Worm (Caenorhabditis elegans) whole organism, dauer: ENCODE results near the gene srsx-9.

Experiments used
- unc-62 ChIP-seq: sonication (generic microtip); optimal IDR thresholded peaks from 2 replicates; lab custom pipeline; 2017; ENCODE audit warnings: missing biosample characterization, missing genetic modification reagents, missing genetic modification characterization

The srsx-9 gene

ce11 chrV:4969503-4969902 is 3.3 kb downstream of the srsx-9 start:
- no peak for TF ChIP-seq unc-62 (GFP tag; lab: Kevin White, UChicago)

ce11 chrV:4968775-4969174 is 4.1 kb downstream of the srsx-9 start:
- no peak for TF ChIP-seq unc-62 (GFP tag; lab: Kevin White, UChicago)

ce11 chrV:4967238-4967637 is 5.6 kb downstream of the srsx-9 start:
- no peak for TF ChIP-seq unc-62 (GFP tag; lab: Kevin White, UChicago)

- no peak for TF ChIP-seq unc-62 (GFP tag; lab: Kevin White, UChicago)
Observed at ce11 chrV:4965790-4966189, 7.1 kb downstream of the srsx-9 start.

- TF ChIP-seq unc-62 (GFP tag; lab: Kevin White, UChicago) = no peak
Observed at ce11 chrV:4964671-4965420, 8.0 kb downstream of the srsx-9 start.

- TF ChIP-seq unc-62 (GFP tag; lab: Kevin White, UChicago) = no peak
Observed at ce11 chrV:4964020-4964635, 8.7 kb downstream of the srsx-9 start.

- no peak for TF ChIP-seq unc-62 (GFP tag; lab: Kevin White, UChicago)
Observed at ce11 chrV:4963606-4964005, 9.2 kb downstream of the srsx-9 start.

ce11 chrV:4962968-4963367 is 9.9 kb downstream of the srsx-9 start, which contains the start of gene tam-1:
Gene tam-1, minus strand, starts transcription at chrV:4963102.
- TF ChIP-seq unc-62 (GFP tag; lab: Kevin White, UChicago) = no peak

- TF ChIP-seq unc-62 (GFP tag; lab: Kevin White, UChicago) = no peak
Observed at ce11 chrV:4960686-4961085, 12.2 kb downstream of the srsx-9 start.

ce11 chrV:4957619-4958018 is 15.2 kb downstream of the srsx-9 start:
- TF ChIP-seq unc-62 (GFP tag; lab: Kevin White, UChicago) = no peak

- TF ChIP-seq unc-62 (GFP tag; lab: Kevin White, UChicago) = no peak
Observed at ce11 chrV:4956529-4956928, 16.3 kb downstream of the srsx-9 start, which contains the start of gene str-208. Gene str-208, plus strand, starts transcription at chrV:4956829.

- TF ChIP-seq unc-62 (GFP tag; lab: Kevin White, UChicago) = no peak
Observed at ce11 chrV:4951434-4951833, 21.4 kb downstream of the srsx-9 start, which contains the start of gene str-207. Gene str-207, plus strand, starts transcription at chrV:4951734.

- no peak for TF ChIP-seq unc-62 (GFP tag; lab: Kevin White, UChicago)
Observed at ce11 chrV:4948635-4949034, 24.2 kb downstream of the srsx-9 start, which contains the start of gene str-209. Gene str-209, plus strand, starts transcription at chrV:4948935.

- TF ChIP-seq unc-62 (GFP tag; lab: Kevin White, UChicago) = no peak
Observed at ce11 chrV:4944219-4944618, 28.6 kb downstream of the srsx-9 start, which contains the start of gene str-211. Gene str-211, minus strand, starts transcription at chrV:4944319.

ce11 chrV:4937337-4937736 is 35.5 kb downstream of the srsx-9 start:
- TF ChIP-seq unc-62 (GFP tag; lab: Kevin White, UChicago) = no peak

- TF ChIP-seq unc-62 (GFP tag; lab: Kevin White, UChicago) = no peak
Observed at ce11 chrV:4935096-4935495, 37.7 kb downstream of the srsx-9 start.

- TF ChIP-seq unc-62 (GFP tag; lab: Kevin White, UChicago) = no peak
Observed at ce11 chrV:4934406-4934805, 38.4 kb downstream of the srsx-9 start, which contains the start of gene catp-2. Gene catp-2, plus strand, starts transcription at chrV:4934706.
